Worm (Caenorhabditis elegans) whole organism, early embryonic: ENCODE data around the gene tbc-3.

Experiments
- B0310.2 ChIP-seq: sonication (generic microtip); optimal IDR thresholded peaks from 2 replicates; lab custom pipeline; 2016; ENCODE audit warnings: mild to moderate bottlenecking, missing genetic modification characterization, missing compliant biosample characterization
- F13C5.2 ChIP-seq: sonication (generic microtip); optimal IDR thresholded peaks from 2 replicates; lab custom pipeline; 2017; ENCODE audit warnings: mild to moderate bottlenecking, missing genetic modification characterization, inconsistent platforms, missing compliant biosample characterization
- ama-1 ChIP-seq: fragments of 150-350 bp; optimal IDR thresholded peaks from 2 replicates; lab custom pipeline; 2014
- ceh-13 ChIP-seq: fragments of 200-800 bp; sonication (Bioruptor generic); optimal IDR thresholded peaks from 2 replicates; lab custom pipeline; 2018; ENCODE audit warnings: mild to moderate bottlenecking, missing genetic modification characterization, missing compliant biosample characterization
- scrt-1 ChIP-seq: fragments of 200-800 bp; sonication (Bioruptor generic); IDR thresholded peaks from 2 replicates; pipeline ENCODE4 v1.3.6; 2022; ENCODE audit warnings: missing genetic modification characterization, missing compliant biosample characterization
- sea-1 ChIP-seq: fragments of 200-800 bp; sonication (Bioruptor generic); conservative IDR thresholded peaks from 2 replicates; pipeline ENCODE4 v1.3.6; 2022; ENCODE audit warnings: missing genetic modification characterization, missing compliant biosample characterization

DNA sequence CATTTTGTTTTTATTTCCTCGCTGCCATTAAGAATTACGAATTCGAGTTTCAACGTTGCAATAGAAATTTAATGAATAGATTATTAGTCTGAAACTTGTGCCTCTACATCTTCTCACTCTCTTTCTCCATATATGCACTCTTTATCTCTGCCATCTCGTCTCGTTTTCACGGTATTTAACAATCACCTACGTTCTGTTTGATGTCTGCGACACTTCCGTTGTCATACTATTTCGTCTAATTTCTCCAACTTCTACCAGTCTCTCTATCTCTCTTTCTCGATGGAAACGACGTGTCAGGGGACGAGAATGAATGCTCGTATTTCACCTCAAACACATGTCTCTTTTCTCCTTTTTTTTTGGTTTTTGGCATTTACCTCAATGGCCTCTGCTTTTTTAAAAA is 25.0 kb upstream of the tbc-3 start:
- TF ChIP-seq F13C5.2 (tag; lab: Kevin White, UChicago) (no peak), ceh-13 (GFP tag; lab: Kevin White, UChicago) (no peak), B0310.2 (tag; lab: Kevin White, UChicago) (no peak), sea-1 (no peak), scrt-1 (GFP tag; lab: Robert Waterston, UW) (no peak), ama-1 (no peak)
